Worm (Caenorhabditis elegans) whole organism, L2 larva: ENCODE data around the gene F47B10.6.

Source experiments
- R02D3.7 ChIP-seq: fragments of 150-350 bp; optimal IDR thresholded peaks from 2 replicates; lab custom pipeline; 2014; ENCODE audit warnings: missing biosample characterization, missing genetic modification characterization
- ama-1 ChIP-seq: fragments of 150-350 bp; optimal IDR thresholded peaks from 2 replicates; lab custom pipeline; 2018; ENCODE audit warnings: inconsistent platforms
- egl-27 ChIP-seq: sonication (generic microtip); optimal IDR thresholded peaks from 3 replicates; lab custom pipeline; 2017; ENCODE audit warnings: missing biosample characterization, missing genetic modification reagents, missing genetic modification characterization
- nhr-25 ChIP-seq: fragments of 150-350 bp; sonication (generic microtip); optimal IDR thresholded peaks from 3 replicates; lab custom pipeline; 2014; ENCODE audit warnings: missing biosample characterization, missing genetic modification characterization
- unc-39 ChIP-seq: fragments of 150-350 bp; optimal IDR thresholded peaks from 2 replicates; lab custom pipeline; 2014; ENCODE audit warnings: missing biosample characterization, missing genetic modification characterization
- ztf-11 ChIP-seq: sonication (generic microtip); optimal IDR thresholded peaks from 2 replicates; lab custom pipeline; 2017; ENCODE audit warnings: missing biosample characterization, missing genetic modification characterization

ce11 chrX:10851202-10851601, 37.1 kb upstream of the F47B10.6 start:
- TF ChIP-seq R02D3.7 (tag; lab: Kevin White, UChicago) (no peak), egl-27 (tag; lab: Kevin White, UChicago) (no peak), nhr-25 (no peak), ztf-11 (tag; lab: Kevin White, UChicago) (no peak), unc-39 (tag; lab: Kevin White, UChicago) (no peak), ama-1 (lab: Kevin White, UChicago) (no peak)
